Fruit fly (Drosophila melanogaster) whole organism, larva: Measurements from ENCODE around the gene CG43168.

Experiments
- noc ChIP-seq: fragments of 200-800 bp; sonication (Bioruptor generic); optimal IDR thresholded peaks from 3 replicates; lab custom pipeline; 2019; ENCODE audit warnings: missing biosample characterization, mild to moderate bottlenecking, missing genetic modification characterization, moderate library complexity

CG43168 gene

dm6 chr3L:6275487-6275886 lies at the start of gene CG43168:
TSS of gene CG43168 (plus strand) at chr3L:6275787.
- no peak for TF ChIP-seq noc (tag; lab: Kevin White, UChicago)

- TF ChIP-seq noc (tag; lab: Kevin White, UChicago) = no peak
Observed at dm6 chr3L:6232261-6232660, 43.3 kb upstream of the CG43168 start, which contains the start of gene CG13299. TSS of gene CG13299 (minus strand) at chr3L:6232361.

dm6 chr3L:6233281-6233680 lies 42.3 kb upstream of the CG43168 start, which contains the start of gene BG642312:
TSS of gene BG642312 (minus strand) at chr3L:6233381.
- TF ChIP-seq noc (tag; lab: Kevin White, UChicago) = no peak

dm6 chr3L:6234035-6234434 lies 41.6 kb upstream of the CG43168 start, which contains the start of gene CG42714:
TSS of gene CG42714 (minus strand) at chr3L:6234056.
- no peak for TF ChIP-seq noc (tag; lab: Kevin White, UChicago)

dm6 chr3L:6239968-6240367 lies 35.6 kb upstream of the CG43168 start, which contains the start of gene CG10226:
TSS of gene CG10226 (minus strand) at chr3L:6240068.
- no peak for TF ChIP-seq noc (tag; lab: Kevin White, UChicago)

dm6 chr3L:6245646-6246045 lies 29.9 kb upstream of the CG43168 start, which contains the start of gene Mdr65:
TSS of gene Mdr65 (minus strand) at chr3L:6245746.
- TF ChIP-seq noc (tag; lab: Kevin White, UChicago) = no peak

dm6 chr3L:6249178-6250078 lies 26.2 kb upstream of the CG43168 start:
- no peak for TF ChIP-seq noc (tag; lab: Kevin White, UChicago)

dm6 chr3L:6253730-6254129 lies 21.9 kb upstream of the CG43168 start:
- TF ChIP-seq noc (tag; lab: Kevin White, UChicago) = no peak

dm6 chr3L:6254427-6255105 lies 21.0 kb upstream of the CG43168 start:
- no peak for TF ChIP-seq noc (tag; lab: Kevin White, UChicago)

- TF ChIP-seq noc (tag; lab: Kevin White, UChicago) = peak; percentile 88
Observed at dm6 chr3L:6256408-6257188, 19.0 kb upstream of the CG43168 start, which contains the start of gene Best2. TSS of gene Best2 (minus strand) at chr3L:6256665.

dm6 chr3L:6258660-6259059 lies 16.9 kb upstream of the CG43168 start, which contains the start of gene CG10163:
TSS of gene CG10163 (minus strand) at chr3L:6258760.
- TF ChIP-seq noc (tag; lab: Kevin White, UChicago) = no peak

- TF ChIP-seq noc (tag; lab: Kevin White, UChicago) = no peak
Observed at dm6 chr3L:6261230-6261629, 14.4 kb upstream of the CG43168 start.

dm6 chr3L:6262076-6262504 lies 13.5 kb upstream of the CG43168 start:
- TF ChIP-seq noc (tag; lab: Kevin White, UChicago) = no peak

- peak; percentile 94 for TF ChIP-seq noc (tag; lab: Kevin White, UChicago)
Observed at dm6 chr3L:6262644-6263404, 12.8 kb upstream of the CG43168 start, which contains the start of gene Ldh. TSS of gene Ldh (minus strand) at chr3L:6262694.
